Worm (Caenorhabditis elegans) whole organism, midembryonic: ENCODE results near the gene rgs-2.

ENCODE experiments used
- T22C8.4 ChIP-seq: fragments of 200-800 bp; sonication (Bioruptor generic); IDR thresholded peaks from 2 replicates; pipeline ENCODE4 v1.3.6; 2022; ENCODE audit warnings: missing genetic modification characterization, missing compliant biosample characterization
- cog-1 ChIP-seq: sonication (generic microtip); optimal IDR thresholded peaks from 2 replicates; lab custom pipeline; 2016; ENCODE audit warnings: missing genetic modification characterization, missing compliant biosample characterization
- flt-1 ChIP-seq: fragments of 200-800 bp; sonication (Bioruptor generic); IDR thresholded peaks from 2 replicates; pipeline ENCODE4 v1.3.6; 2022; ENCODE audit warnings: missing genetic modification characterization, missing compliant biosample characterization
- klf-2 ChIP-seq: fragments of 200-800 bp; sonication (Bioruptor generic); conservative IDR thresholded peaks from 2 replicates; pipeline ENCODE4 v1.3.6; 2022; ENCODE audit warnings: missing genetic modification reagents, missing genetic modification characterization, missing compliant biosample characterization
- med-1 ChIP-seq: sonication (generic microtip); optimal IDR thresholded peaks from 2 replicates; lab custom pipeline; 2017; ENCODE audit warnings: missing genetic modification characterization, mild to moderate bottlenecking, missing compliant biosample characterization, antibody characterized with exemption, missing genetic modification reagents; ENCODE audit not compliant: insufficient read depth
- ref-1 ChIP-seq: fragments of 200-800 bp; sonication (Bioruptor generic); conservative IDR thresholded peaks from 2 replicates; pipeline ENCODE4 v1.3.6; 2022; ENCODE audit warnings: missing genetic modification reagents, missing genetic modification characterization, missing compliant biosample characterization
- tab-1 ChIP-seq: fragments of 200-800 bp; sonication (Bioruptor generic); IDR thresholded peaks from 2 replicates; pipeline ENCODE4 v1.3.6; 2022; ENCODE audit warnings: missing genetic modification characterization, missing compliant biosample characterization
- ztf-23 ChIP-seq: fragments of 200-800 bp; sonication (Bioruptor generic); IDR thresholded peaks from 2 replicates; pipeline ENCODE4 v1.3.6; 2022; ENCODE audit warnings: missing genetic modification reagents, missing genetic modification characterization, missing compliant biosample characterization
- ztf-29 ChIP-seq: fragments of 200-800 bp; sonication (Bioruptor generic); IDR thresholded peaks from 2 replicates; pipeline ENCODE4 v1.3.6; 2022; ENCODE audit warnings: missing genetic modification reagents, missing genetic modification characterization, missing compliant biosample characterization

Gene rgs-2

DNA sequence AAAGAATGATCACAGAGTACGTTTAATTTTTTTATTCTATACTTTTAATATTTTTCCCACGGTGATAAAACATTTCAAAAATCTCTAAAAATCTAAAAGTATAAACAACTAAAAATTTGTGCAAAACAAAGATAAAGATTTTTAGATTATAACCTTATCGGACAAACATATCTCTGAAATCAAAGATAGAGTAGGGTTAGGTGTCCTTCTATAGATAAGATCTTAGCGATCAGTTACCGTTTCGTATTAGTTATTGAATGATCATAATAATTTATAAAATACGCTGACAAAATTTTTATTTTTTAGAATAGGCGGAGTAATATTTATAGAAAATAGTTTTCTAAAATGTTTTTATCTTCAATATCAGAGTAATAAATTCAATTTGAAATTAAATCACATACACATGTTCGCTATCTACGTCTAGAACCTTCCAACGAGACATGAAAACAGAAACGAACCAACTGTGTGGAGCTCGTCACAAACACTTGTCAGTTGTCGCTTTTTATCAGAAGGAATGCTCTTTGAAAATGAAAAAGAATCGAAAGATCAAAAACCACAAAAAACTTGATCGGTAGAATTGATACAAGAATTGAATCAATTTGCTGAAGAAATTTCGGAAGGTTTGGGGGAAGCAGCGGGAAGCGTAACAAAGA is 40.7 kb upstream of the rgs-2 start:
- TF ChIP-seq T22C8.4 (GFP tag; lab: Robert Waterston, UW) (no peak), flt-1 (GFP tag; lab: Robert Waterston, UW) (no peak), ref-1 (GFP tag; lab: Robert Waterston, UW) (no peak), klf-2 (GFP tag; lab: Robert Waterston, UW) (no peak), ztf-23 (no peak), cog-1 (tag; lab: Kevin White, UChicago) (no peak), ztf-29 (GFP tag; lab: Robert Waterston, UW) (no peak), med-1 (GFP tag; lab: Kevin White, UChicago) (no peak), tab-1 (GFP tag; lab: Robert Waterston, UW) (no peak)

- no peak for TF ChIP-seq cog-1 (tag; lab: Kevin White, UChicago)
- no peak for TF ChIP-seq ref-1 (GFP tag; lab: Robert Waterston, UW)
- TF ChIP-seq klf-2 (GFP tag; lab: Robert Waterston, UW) = no peak
- TF ChIP-seq T22C8.4 (GFP tag; lab: Robert Waterston, UW) = no peak
- no peak for TF ChIP-seq ztf-29 (GFP tag; lab: Robert Waterston, UW)
- TF ChIP-seq tab-1 (GFP tag; lab: Robert Waterston, UW) = no peak
- TF ChIP-seq ztf-23 = no peak
- TF ChIP-seq flt-1 (GFP tag; lab: Robert Waterston, UW) = no peak
- no peak for TF ChIP-seq med-1 (GFP tag; lab: Kevin White, UChicago)
Observed at ce11 chrX:12677113-12677512, 35.3 kb upstream of the rgs-2 start.

DNA sequence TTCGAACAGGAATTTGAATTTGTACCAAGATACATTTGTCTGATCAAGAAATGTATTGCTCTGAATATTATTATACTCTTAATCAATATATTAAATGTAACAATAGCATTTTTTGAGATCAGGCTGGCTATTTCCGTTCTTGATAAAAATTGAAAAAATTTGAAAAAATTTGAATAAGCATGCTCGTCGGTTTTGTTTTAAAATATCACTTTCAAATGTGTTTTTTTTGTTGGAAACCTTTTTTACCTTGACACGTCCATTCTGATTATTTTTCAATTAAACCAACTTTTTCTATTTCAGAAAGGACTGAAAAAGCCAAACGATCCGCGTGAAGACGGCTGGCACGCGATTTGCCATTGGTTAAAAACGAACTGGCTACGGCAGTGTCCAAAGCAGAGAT is 33.9 kb upstream of the rgs-2 start, which contains the start of gene adt-1:
adt-1 (plus strand) TSS at position 301 of the 400 bp plus-strand sequence.
- TF ChIP-seq ztf-29 (GFP tag; lab: Robert Waterston, UW) = no peak
- TF ChIP-seq cog-1 (tag; lab: Kevin White, UChicago) = no peak
- TF ChIP-seq T22C8.4 (GFP tag; lab: Robert Waterston, UW) = no peak
- TF ChIP-seq klf-2 (GFP tag; lab: Robert Waterston, UW) = no peak
- no peak for TF ChIP-seq med-1 (GFP tag; lab: Kevin White, UChicago)
- TF ChIP-seq ref-1 (GFP tag; lab: Robert Waterston, UW) = no peak
- TF ChIP-seq tab-1 (GFP tag; lab: Robert Waterston, UW) = no peak
- no peak for TF ChIP-seq ztf-23
- no peak for TF ChIP-seq flt-1 (GFP tag; lab: Robert Waterston, UW)

DNA sequence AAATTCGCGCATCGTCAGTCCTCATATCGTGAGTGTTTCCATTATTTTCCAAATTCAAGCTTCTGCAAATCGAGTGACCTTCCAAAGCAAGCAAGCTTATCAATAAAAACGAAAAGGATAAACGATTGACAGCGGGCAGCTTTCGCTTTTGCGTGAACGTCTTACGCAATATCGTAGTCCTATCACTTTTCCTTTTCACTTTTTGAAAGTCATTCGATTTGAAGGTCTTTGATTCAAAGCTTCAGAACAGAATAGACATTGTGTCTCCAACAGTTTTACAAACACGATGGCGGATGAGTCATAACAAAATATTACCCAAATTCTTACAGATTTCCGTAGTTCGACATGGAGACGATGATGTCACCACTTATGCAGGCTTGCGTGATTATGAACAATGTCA is 32.9 kb upstream of the rgs-2 start:
- TF ChIP-seq ref-1 (GFP tag; lab: Robert Waterston, UW) (no peak), cog-1 (tag; lab: Kevin White, UChicago) (no peak), tab-1 (GFP tag; lab: Robert Waterston, UW) (no peak), ztf-23 (no peak), med-1 (GFP tag; lab: Kevin White, UChicago) (no peak), T22C8.4 (GFP tag; lab: Robert Waterston, UW) (no peak), klf-2 (GFP tag; lab: Robert Waterston, UW) (no peak), ztf-29 (GFP tag; lab: Robert Waterston, UW) (no peak), flt-1 (GFP tag; lab: Robert Waterston, UW) (no peak)

ce11 chrX:12687482-12687881 is 25.0 kb upstream of the rgs-2 start:
- TF ChIP-seq klf-2 (GFP tag; lab: Robert Waterston, UW) (no peak), tab-1 (GFP tag; lab: Robert Waterston, UW) (no peak), ztf-29 (GFP tag; lab: Robert Waterston, UW) (no peak), flt-1 (GFP tag; lab: Robert Waterston, UW) (no peak), ztf-23 (no peak), med-1 (GFP tag; lab: Kevin White, UChicago) (no peak), cog-1 (tag; lab: Kevin White, UChicago) (no peak), ref-1 (GFP tag; lab: Robert Waterston, UW) (no peak), T22C8.4 (GFP tag; lab: Robert Waterston, UW) (no peak)

DNA sequence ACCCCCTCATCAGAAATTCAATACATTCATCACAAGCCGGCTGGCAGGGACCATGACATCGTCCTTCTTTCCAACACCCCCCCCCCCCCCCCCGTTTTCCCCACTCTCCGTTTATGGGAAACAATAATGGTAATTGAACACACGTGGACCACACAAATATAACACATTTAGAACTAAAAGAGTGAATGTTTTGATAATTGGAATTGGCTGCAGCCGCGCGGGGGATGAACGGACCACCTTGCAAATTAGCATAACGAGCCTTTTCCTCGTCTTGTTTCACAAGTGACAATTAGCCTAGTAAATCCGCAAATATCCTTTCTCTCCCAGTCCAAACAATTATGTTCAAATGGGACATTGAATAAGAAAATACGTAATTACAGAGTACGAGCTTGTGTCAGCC is 23.8 kb upstream of the rgs-2 start:
- TF ChIP-seq ztf-29 (GFP tag; lab: Robert Waterston, UW) = no peak
- TF ChIP-seq ref-1 (GFP tag; lab: Robert Waterston, UW) = no peak
- no peak for TF ChIP-seq cog-1 (tag; lab: Kevin White, UChicago)
- no peak for TF ChIP-seq tab-1 (GFP tag; lab: Robert Waterston, UW)
- no peak for TF ChIP-seq med-1 (GFP tag; lab: Kevin White, UChicago)
- TF ChIP-seq T22C8.4 (GFP tag; lab: Robert Waterston, UW) = no peak

- no peak for TF ChIP-seq T22C8.4 (GFP tag; lab: Robert Waterston, UW)
- no peak for TF ChIP-seq ztf-29 (GFP tag; lab: Robert Waterston, UW)
- TF ChIP-seq cog-1 (tag; lab: Kevin White, UChicago) = no peak
- no peak for TF ChIP-seq tab-1 (GFP tag; lab: Robert Waterston, UW)
- no peak for TF ChIP-seq med-1 (GFP tag; lab: Kevin White, UChicago)
- TF ChIP-seq klf-2 (GFP tag; lab: Robert Waterston, UW) = no peak
- TF ChIP-seq ztf-23 = no peak
- no peak for TF ChIP-seq ref-1 (GFP tag; lab: Robert Waterston, UW)
- no peak for TF ChIP-seq flt-1 (GFP tag; lab: Robert Waterston, UW)
Observed at ce11 chrX:12689869-12690268, 22.6 kb upstream of the rgs-2 start.

DNA sequence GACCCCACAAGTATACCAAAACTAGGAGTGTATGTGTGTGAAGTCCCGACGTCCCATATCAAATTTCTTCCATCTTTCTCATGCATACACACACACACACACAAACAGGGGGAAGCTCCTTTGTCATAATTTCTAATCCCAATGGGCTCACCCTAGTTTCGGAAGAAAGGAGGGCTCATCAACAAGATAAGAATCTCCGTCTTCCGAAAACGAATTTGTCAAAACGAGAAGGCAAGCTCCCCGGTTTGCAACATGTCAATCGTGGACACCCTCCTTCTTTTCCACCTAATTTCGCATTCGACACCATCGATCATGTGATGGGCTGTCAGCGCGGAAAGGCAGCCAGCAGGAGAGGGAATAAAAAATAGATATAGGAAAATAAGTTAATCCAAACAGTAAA is 22.1 kb upstream of the rgs-2 start:
- TF ChIP-seq T22C8.4 (GFP tag; lab: Robert Waterston, UW) (no peak), klf-2 (GFP tag; lab: Robert Waterston, UW) (no peak), med-1 (GFP tag; lab: Kevin White, UChicago) (no peak), ztf-29 (GFP tag; lab: Robert Waterston, UW) (no peak), flt-1 (GFP tag; lab: Robert Waterston, UW) (no peak), tab-1 (GFP tag; lab: Robert Waterston, UW) (no peak), cog-1 (tag; lab: Kevin White, UChicago) (no peak), ztf-23 (no peak), ref-1 (GFP tag; lab: Robert Waterston, UW) (no peak)
